Fruit fly (Drosophila melanogaster) whole organism, prepupa: ENCODE data around the gene CG4766.
A peak's percentile ranks its signal among the peaks of the same experiment; 100 is the strongest.

Experiments used
- Blimp-1 ChIP-seq: fragments of 200-800 bp; sonication (Bioruptor generic); optimal IDR thresholded peaks from 3 replicates; lab custom pipeline; 2017; ENCODE audit warnings: missing biosample characterization, missing genetic modification characterization, mild to moderate bottlenecking, moderate library complexity, missing genetic modification reagents
- CG10631 ChIP-seq: fragments of 200-800 bp; sonication (Bioruptor generic); optimal IDR thresholded peaks from 2 replicates; lab custom pipeline; 2016; ENCODE audit warnings: missing biosample characterization, missing genetic modification characterization
- CG11294 ChIP-seq: fragments of 200-800 bp; sonication (Bioruptor generic); IDR thresholded peaks from 2 replicates; pipeline ENCODE4 v1.3.6; 2022; ENCODE audit warnings: missing biosample characterization, missing genetic modification characterization
- CG15336 ChIP-seq: fragments of 200-800 bp; sonication (Bioruptor generic); IDR thresholded peaks from 2 replicates; pipeline ENCODE4 v1.3.6; 2022; ENCODE audit warnings: missing biosample characterization, missing genetic modification characterization
- CG3032 ChIP-seq: fragments of 200-800 bp; optimal IDR thresholded peaks from 2 replicates; lab custom pipeline; 2019; ENCODE audit warnings: missing biosample characterization, mild to moderate bottlenecking, missing genetic modification characterization, moderate library complexity
- CG3919 ChIP-seq: fragments of 200-800 bp; sonication (Bioruptor generic); optimal IDR thresholded peaks from 3 replicates; lab custom pipeline; 2016; ENCODE audit warnings: missing biosample characterization, missing genetic modification characterization
- Smox ChIP-seq: fragments of 200-800 bp; sonication (Bioruptor generic); optimal IDR thresholded peaks from 3 replicates; lab custom pipeline; 2016; ENCODE audit warnings: missing biosample characterization, missing genetic modification characterization
- Sox14 ChIP-seq: fragments of 200-800 bp; sonication (Bioruptor generic); optimal IDR thresholded peaks from 3 replicates; lab custom pipeline; 2016; ENCODE audit warnings: missing biosample characterization, missing genetic modification characterization
- achi ChIP-seq: fragments of 200-800 bp; sonication (Bioruptor generic); optimal IDR thresholded peaks from 3 replicates; lab custom pipeline; 2016; ENCODE audit warnings: missing biosample characterization, missing genetic modification characterization
- esn ChIP-seq: fragments of 200-800 bp; sonication (Bioruptor generic); optimal IDR thresholded peaks from 2 replicates; lab custom pipeline; 2016; ENCODE audit warnings: missing biosample characterization, mild to moderate bottlenecking, missing genetic modification characterization, moderate library complexity
- net ChIP-seq: fragments of 200-800 bp; sonication (Bioruptor generic); optimal IDR thresholded peaks from 3 replicates; lab custom pipeline; 2016; ENCODE audit warnings: missing biosample characterization, missing genetic modification characterization
- salr ChIP-seq, 2 experiments: fragments of 200-800 bp; sonication (Bioruptor generic); optimal IDR thresholded peaks; 3 replicates each; lab custom pipeline; 2016 to 2018; ENCODE audit warnings: missing biosample characterization in 2 of 2, missing genetic modification characterization in 2 of 2, mild to moderate bottlenecking in 1 of 2
- spab ChIP-seq: fragments of 200-800 bp; sonication (Bioruptor generic); optimal IDR thresholded peaks from 2 replicates; lab custom pipeline; 2017; ENCODE audit warnings: missing biosample characterization, mild to moderate bottlenecking, missing genetic modification characterization, missing genetic modification reagents
- vri ChIP-seq: fragments of 200-800 bp; sonication (Bioruptor generic); optimal IDR thresholded peaks from 3 replicates; lab custom pipeline; 2016; ENCODE audit warnings: missing biosample characterization, mild to moderate bottlenecking, missing genetic modification characterization

- peak; percentile 52 to 59 for TF ChIP-seq salr (GFP tag; optimal IDR thresholded peaks at IDR 0.05; lab: Kevin White, UChicago)
- peak; percentile 68 for TF ChIP-seq Blimp-1 (GFP tag; lab: Kevin White, UChicago)
- peak; percentile 83 for TF ChIP-seq Sox14 (GFP tag; lab: Kevin White, UChicago)
- TF ChIP-seq CG10631: peak; percentile 70
- peak; percentile 56 for TF ChIP-seq spab (GFP tag; lab: Kevin White, UChicago)
- TF ChIP-seq CG15336 (GFP tag; lab: Robert Waterston, UW): peak; percentile 82
- peak; percentile 72 for TF ChIP-seq CG11294
- peak; percentile 82 for TF ChIP-seq CG3919 (GFP tag; lab: Kevin White, UChicago)
- TF ChIP-seq achi (GFP tag; lab: Kevin White, UChicago): peak; percentile 77
- peak; percentile 88 for TF ChIP-seq esn (GFP tag; lab: Kevin White, UChicago)
- peak; percentile 83 for TF ChIP-seq vri (GFP tag; lab: Kevin White, UChicago)
- peak; percentile 65 for TF ChIP-seq CG3032 (tag; lab: Kevin White, UChicago)
- peak; percentile 85 for TF ChIP-seq Smox (GFP tag; lab: Kevin White, UChicago)
- peak; percentile 79 for TF ChIP-seq net (GFP tag; lab: Kevin White, UChicago)
Measured at dm6 chrX:5980883-5981282, 19.7 kb downstream of the CG4766 start.
